Fruit fly (Drosophila melanogaster): ENCODE data around the gene poe.

poe gene

dm6 chr2L:8080645-8081044, 9.2 kb upstream of the poe start (continued):
- TF ChIP-seq fu2 (GFP tag; optimal IDR thresholded peaks at IDR 0.05) (no peak), tll (GFP tag; optimal IDR thresholded peaks at IDR 0.05) (no peak), Sry-β (GFP tag; optimal IDR thresholded peaks at IDR 0.05) (no peak), CG15269 (tag; optimal IDR thresholded peaks at IDR 0.05) (no peak), ewg (GFP tag; optimal IDR thresholded peaks at IDR 0.05) (peak; percentile 25), lov (optimal IDR thresholded peaks at IDR 0.05) (no peak), lov (GFP tag; IDR thresholded peaks at IDR 0.05) (no peak), Ada2b (GFP tag; IDR thresholded peaks at IDR 0.05) (no peak), wor (GFP tag; IDR thresholded peaks at IDR 0.05) (no peak), Doc2 (GFP tag; IDR thresholded peaks at IDR 0.05) (no peak), eve (GFP tag; optimal IDR thresholded peaks at IDR 0.05) (no peak), Elba2 (GFP tag; optimal IDR thresholded peaks at IDR 0.05) (no peak), tin (GFP tag; optimal IDR thresholded peaks at IDR 0.05) (no peak), CG13424 (tag; optimal IDR thresholded peaks at IDR 0.05) (peak; percentile 78), Dip3 (GFP tag; optimal IDR thresholded peaks at IDR 0.05) (no peak), caup (GFP tag; optimal IDR thresholded peaks at IDR 0.05; ENCODE audit: severe bottlenecking) (no peak), CG31441 (GFP tag; IDR thresholded peaks at IDR 0.05) (no peak), CG30020 (tag; optimal IDR thresholded peaks at IDR 0.05) (no peak), CG8765 (GFP tag; IDR thresholded peaks at IDR 0.05) (no peak), bbx (GFP tag; IDR thresholded peaks at IDR 0.05; ENCODE audit: partially characterized antibody) (no peak), jumu (GFP tag; optimal IDR thresholded peaks at IDR 0.05) (no peak), D (optimal IDR thresholded peaks at IDR 0.05) (no peak), D (GFP tag; optimal IDR thresholded peaks at IDR 0.05) (peak; percentile 8), B-H2 (GFP tag; optimal IDR thresholded peaks at IDR 0.05) (no peak), tup (GFP tag; optimal IDR thresholded peaks at IDR 0.05) (no peak), ac (GFP tag; optimal IDR thresholded peaks at IDR 0.05) (no peak), Six4 (GFP tag; optimal IDR thresholded peaks at IDR 0.05) (no peak), gsb-n (tag; optimal IDR thresholded peaks at IDR 0.05) (no peak), Doc3 (GFP tag; IDR thresholded peaks at IDR 0.05; ENCODE audit: partially characterized antibody) (no peak), sd (tag; optimal IDR thresholded peaks at IDR 0.05) (no peak), Atf-2 (GFP tag; optimal IDR thresholded peaks at IDR 0.05) (no peak), sob (GFP tag; IDR thresholded peaks at IDR 0.05) (no peak), Ets65A (GFP tag) (peak; percentile 9), mld (GFP tag; IDR thresholded peaks at IDR 0.05; ENCODE audit: partially characterized antibody) (no peak), Dbx (GFP tag; IDR thresholded peaks at IDR 0.05) (no peak), CG12769 (tag; optimal IDR thresholded peaks at IDR 0.05) (no peak), CG17385 (GFP tag; optimal IDR thresholded peaks at IDR 0.05) (peak; percentile 49), Chrac-16 (GFP tag; optimal IDR thresholded peaks at IDR 0.05) (no peak), org-1 (GFP tag; optimal IDR thresholded peaks at IDR 0.05) (peak; percentile 37), CG10147 (GFP tag; optimal IDR thresholded peaks at IDR 0.05) (no peak), CG18262 (tag; optimal IDR thresholded peaks at IDR 0.05) (peak; percentile 59), CG13123 (GFP tag; optimal IDR thresholded peaks at IDR 0.05) (no peak), CG7271 (tag; optimal IDR thresholded peaks at IDR 0.05) (no peak), CG7372 (GFP tag; IDR thresholded peaks at IDR 0.05) (no peak), run (tag; optimal IDR thresholded peaks at IDR 0.05) (peak; percentile 44), CG6813 (GFP tag; optimal IDR thresholded peaks at IDR 0.05) (no peak), Pdp1 (GFP tag; optimal IDR thresholded peaks at IDR 0.05) (no peak), CG32772 (GFP tag; IDR thresholded peaks at IDR 0.05) (no peak), CG12299 (tag; optimal IDR thresholded peaks at IDR 0.05) (peak; percentile 14), klu (GFP tag; IDR thresholded peaks at IDR 0.05) (no peak), mirr (GFP tag; optimal IDR thresholded peaks at IDR 0.05) (no peak), psq (GFP tag; optimal IDR thresholded peaks at IDR 0.05) (no peak)
